Worm (Caenorhabditis elegans) whole organism, mixed stage, embryonic: Measurements from ENCODE around the gene T05A12.3.

Experiments
- M03D4.4 ChIP-seq: sonication (generic microtip); optimal IDR thresholded peaks from 2 replicates; lab custom pipeline; 2017; ENCODE audit warnings: mild to moderate bottlenecking, missing genetic modification characterization, missing compliant biosample characterization
- bed-3 ChIP-seq: fragments of 200-800 bp; sonication (Bioruptor generic); optimal IDR thresholded peaks from 3 replicates; lab custom pipeline; 2018; ENCODE audit warnings: mild to moderate bottlenecking, missing genetic modification characterization, moderate library complexity, missing compliant biosample characterization
- drap-1 ChIP-seq: fragments of 200-800 bp; sonication (Bioruptor generic); optimal IDR thresholded peaks from 3 replicates; lab custom pipeline; 2018; ENCODE audit warnings: mild to moderate bottlenecking, missing genetic modification characterization, missing compliant biosample characterization
- elt-1 ChIP-seq: sonication (generic microtip); optimal IDR thresholded peaks from 2 replicates; lab custom pipeline; 2017; ENCODE audit warnings: missing genetic modification characterization, mild to moderate bottlenecking, missing compliant biosample characterization, antibody characterized with exemption, moderate library complexity, borderline replicate concordance; ENCODE audit not compliant: insufficient read depth
- lsy-2 ChIP-seq: fragments of 150-350 bp; optimal IDR thresholded peaks from 2 replicates; lab custom pipeline; 2014; ENCODE audit warnings: missing biosample characterization, missing genetic modification characterization
- mab-5 ChIP-seq: fragments of 150-350 bp; optimal IDR thresholded peaks from 2 replicates; lab custom pipeline; 2014; ENCODE audit warnings: missing biosample characterization, missing genetic modification characterization
- mls-2 ChIP-seq: sonication (generic microtip); optimal IDR thresholded peaks from 2 replicates; lab custom pipeline; 2016; ENCODE audit warnings: mild to moderate bottlenecking, missing genetic modification characterization, moderate library complexity, missing compliant biosample characterization
- nhr-2 ChIP-seq: fragments of 150-350 bp; optimal IDR thresholded peaks from 2 replicates; lab custom pipeline; 2014; ENCODE audit warnings: missing biosample characterization, missing genetic modification characterization
- nhr-237 ChIP-seq: fragments of 150-350 bp; optimal IDR thresholded peaks from 2 replicates; lab custom pipeline; 2014; ENCODE audit warnings: missing biosample characterization, missing genetic modification characterization
- nhr-28 ChIP-seq: fragments of 150-350 bp; optimal IDR thresholded peaks from 2 replicates; lab custom pipeline; 2014; ENCODE audit warnings: missing biosample characterization, missing genetic modification characterization
- nhr-76 ChIP-seq: sonication (generic microtip); optimal IDR thresholded peaks from 2 replicates; lab custom pipeline; 2017; ENCODE audit warnings: missing biosample characterization, missing genetic modification characterization
- pha-4 ChIP-seq: fragments of 150-350 bp; optimal IDR thresholded peaks from 2 replicates; lab custom pipeline; 2018; ENCODE audit warnings: missing biosample characterization, missing genetic modification reagents, missing genetic modification characterization
- snpc-4 ChIP-seq: fragments of 150-350 bp; optimal IDR thresholded peaks from 2 replicates; lab custom pipeline; 2014; ENCODE audit warnings: missing biosample characterization, missing genetic modification characterization
- ztf-11 ChIP-seq: fragments of 150-350 bp; optimal IDR thresholded peaks from 2 replicates; lab custom pipeline; 2014; ENCODE audit warnings: missing biosample characterization, missing genetic modification characterization

- no peak for TF ChIP-seq pha-4 (tag; lab: Kevin White, UChicago)
- TF ChIP-seq ztf-11 (tag; lab: Kevin White, UChicago), result no peak
- no peak for TF ChIP-seq M03D4.4 (tag; lab: Kevin White, UChicago)
- peak; percentile 22 for TF ChIP-seq nhr-237 (tag; lab: Kevin White, UChicago)
- no peak for TF ChIP-seq nhr-76 (tag; lab: Kevin White, UChicago)
- no peak for TF ChIP-seq bed-3 (GFP tag; lab: Kevin White, UChicago)
- no peak for TF ChIP-seq mab-5
- TF ChIP-seq mls-2 (tag; lab: Kevin White, UChicago), result no peak
- TF ChIP-seq drap-1 (GFP tag; lab: Kevin White, UChicago), result no peak
- TF ChIP-seq snpc-4 (tag; lab: Kevin White, UChicago), result no peak
- no peak for TF ChIP-seq lsy-2
- no peak for TF ChIP-seq nhr-2
- no peak for TF ChIP-seq elt-1
- TF ChIP-seq nhr-28, result no peak
Measured at ce11 chrIV:6909863-6910733, 22.6 kb upstream of the T05A12.3 start, which contains the start of the genes rpn-1 and ribo-1.
